Fruit fly (Drosophila melanogaster) whole organism, wandering third instar larva: ENCODE results near the gene jim.

ENCODE experiments used
- Abd-B ChIP-seq: fragments of >200 bp; optimal IDR thresholded peaks from 2 replicates; lab custom pipeline; 2017; ENCODE audit warnings: missing biosample characterization, missing genetic modification characterization
- CG32264 ChIP-seq: fragments of 200-800 bp; sonication (Bioruptor generic); optimal IDR thresholded peaks from 2 replicates; lab custom pipeline; 2016; ENCODE audit warnings: missing biosample characterization, missing genetic modification characterization
- CG9705 ChIP-seq: fragments of 200-800 bp; sonication (Bioruptor generic); optimal IDR thresholded peaks from 2 replicates; lab custom pipeline; 2018; ENCODE audit warnings: missing biosample characterization, mild to moderate bottlenecking, missing genetic modification characterization
- CrebA ChIP-seq: fragments of 200-800 bp; sonication (Bioruptor generic); optimal IDR thresholded peaks from 2 replicates; lab custom pipeline; 2016; ENCODE audit warnings: missing biosample characterization, mild to moderate bottlenecking, missing genetic modification characterization, borderline replicate concordance
- Dfd ChIP-seq: fragments of >200 bp; optimal IDR thresholded peaks from 2 replicates; lab custom pipeline; 2017; ENCODE audit warnings: missing biosample characterization, missing genetic modification characterization
- Dif ChIP-seq: fragments of 200-275, 200-300 bp; sonication (Bioruptor generic); optimal IDR thresholded peaks from 2 replicates; lab custom pipeline; 2018; ENCODE audit warnings: missing biosample characterization, missing genetic modification characterization; ENCODE audit not compliant: partially characterized antibody
- GATAd ChIP-seq: sonication (Bioruptor generic); optimal IDR thresholded peaks from 2 replicates; lab custom pipeline; 2016; ENCODE audit warnings: missing biosample characterization, missing genetic modification characterization
- HLH106 ChIP-seq: fragments of 200-800 bp; optimal IDR thresholded peaks from 3 replicates; lab custom pipeline; 2019; ENCODE audit warnings: missing biosample characterization, mild to moderate bottlenecking, missing genetic modification characterization, moderate library complexity
- Hnf4 ChIP-seq: fragments of 200-800 bp; sonication (Bioruptor generic); optimal IDR thresholded peaks from 2 replicates; lab custom pipeline; 2016; ENCODE audit warnings: missing biosample characterization, mild to moderate bottlenecking, missing genetic modification characterization
- Hr78 ChIP-seq: fragments of >200 bp; optimal IDR thresholded peaks from 2 replicates; lab custom pipeline; 2017; ENCODE audit warnings: missing biosample characterization, missing genetic modification characterization
- Hr83 ChIP-seq: fragments of 200-300 bp; sonication (Bioruptor generic); optimal IDR thresholded peaks from 2 replicates; lab custom pipeline; 2016; ENCODE audit warnings: missing biosample characterization, mild to moderate bottlenecking, missing genetic modification characterization, moderate library complexity; ENCODE audit not compliant: poor library complexity, severe bottlenecking
- Jra ChIP-seq: sonication (Bioruptor generic); optimal IDR thresholded peaks from 2 replicates; lab custom pipeline; 2016; ENCODE audit warnings: missing biosample characterization, missing genetic modification characterization
- Mio ChIP-seq: sonication (Bioruptor generic); optimal IDR thresholded peaks from 2 replicates; lab custom pipeline; 2016; ENCODE audit warnings: missing biosample characterization, missing genetic modification characterization
- Myc ChIP-seq: fragments of >200 bp; optimal IDR thresholded peaks from 2 replicates; lab custom pipeline; 2017
- N ChIP-seq: fragments of >200 bp; optimal IDR thresholded peaks from 2 replicates; lab custom pipeline; 2018; ENCODE audit warnings: missing biosample characterization, missing external identifiers, missing genetic modification characterization
- OdsH ChIP-seq: fragments of 200-800 bp; sonication (Bioruptor generic); optimal IDR thresholded peaks from 2 replicates; lab custom pipeline; 2016; ENCODE audit warnings: missing biosample characterization, mild to moderate bottlenecking, missing genetic modification characterization
- Rel ChIP-seq, 2 experiments: fragments of 200-800 bp; sonication (Bioruptor generic) in 1 of 2; optimal IDR thresholded peaks; 2 replicates in 1 of 2; 3 replicates in 1 of 2; lab custom pipeline; 2016 to 2019; ENCODE audit warnings: mild to moderate bottlenecking in 2 of 2, missing biosample characterization in 2 of 2, missing genetic modification characterization in 2 of 2, moderate library complexity in 1 of 2
- Sp1 ChIP-seq: fragments of 200-800 bp; sonication (Bioruptor generic); optimal IDR thresholded peaks from 3 replicates; lab custom pipeline; 2019; ENCODE audit warnings: missing biosample characterization, mild to moderate bottlenecking, missing genetic modification characterization, moderate library complexity
- Vsx2 ChIP-seq: fragments of 200-300, 225-300 bp; sonication (Bioruptor generic); optimal IDR thresholded peaks from 2 replicates; lab custom pipeline; 2018; ENCODE audit warnings: missing biosample characterization, missing genetic modification characterization; ENCODE audit not compliant: partially characterized antibody
- br ChIP-seq: fragments of 200-800 bp; sonication (Bioruptor generic); optimal IDR thresholded peaks from 2 replicates; lab custom pipeline; 2016; ENCODE audit warnings: missing biosample characterization, missing genetic modification characterization
- brk ChIP-seq: fragments of 200-800 bp; sonication (Bioruptor generic); optimal IDR thresholded peaks from 2 replicates; lab custom pipeline; 2016; ENCODE audit warnings: missing biosample characterization, mild to moderate bottlenecking, missing genetic modification characterization
- dl ChIP-seq, 2 experiments: fragments of 175-275, 200-275 bp in 1 of 2; fragments of 200-275 bp in 1 of 2; sonication (Bioruptor generic); optimal IDR thresholded peaks; lab custom pipeline; 2018; ENCODE audit warnings: mild to moderate bottlenecking in 2 of 2, missing biosample characterization in 2 of 2, missing genetic modification characterization in 2 of 2, moderate library complexity in 2 of 2; ENCODE audit not compliant: partially characterized antibody in 2 of 2, insufficient read depth in 1 of 2
- dmrt93B ChIP-seq: fragments of 200-800 bp; sonication (Bioruptor generic); optimal IDR thresholded peaks from 2 replicates; lab custom pipeline; 2018; ENCODE audit warnings: missing biosample characterization, mild to moderate bottlenecking, missing genetic modification characterization
- dsf ChIP-seq: sonication (Bioruptor generic); optimal IDR thresholded peaks from 2 replicates; lab custom pipeline; 2016; ENCODE audit warnings: missing biosample characterization, missing genetic modification characterization, borderline replicate concordance
- ey ChIP-seq: fragments of 200-800 bp; sonication (Bioruptor generic); optimal IDR thresholded peaks from 2 replicates; lab custom pipeline; 2016; ENCODE audit warnings: missing biosample characterization, missing genetic modification characterization
- foxo ChIP-seq, 2 experiments: fragments of 200-800 bp; sonication (Bioruptor generic); optimal IDR thresholded peaks; 2 replicates in 1 of 2; 3 replicates in 1 of 2; lab custom pipeline; 2016 to 2017; ENCODE audit warnings: missing biosample characterization in 2 of 2, missing genetic modification characterization in 2 of 2
- fru ChIP-seq: fragments of 200-800 bp; sonication (Bioruptor generic); optimal IDR thresholded peaks from 3 replicates; lab custom pipeline; 2016; ENCODE audit warnings: missing biosample characterization, mild to moderate bottlenecking, missing genetic modification characterization
- h ChIP-seq: fragments of 200-800 bp; sonication (Bioruptor generic); optimal IDR thresholded peaks from 3 replicates; lab custom pipeline; 2016; ENCODE audit warnings: missing biosample characterization, mild to moderate bottlenecking, missing genetic modification characterization
- jim ChIP-seq: fragments of 175-275, 200-325 bp; sonication (Bioruptor generic); optimal IDR thresholded peaks from 2 replicates; lab custom pipeline; 2016; ENCODE audit warnings: missing biosample characterization, mild to moderate bottlenecking, missing genetic modification characterization
- lola ChIP-seq: fragments of >200 bp; optimal IDR thresholded peaks from 2 replicates; lab custom pipeline; 2017; ENCODE audit warnings: missing biosample characterization, missing genetic modification characterization
- pan ChIP-seq: fragments of >200 bp; optimal IDR thresholded peaks from 2 replicates; lab custom pipeline; 2017
- psq ChIP-seq: fragments of 200-800 bp; sonication (Bioruptor generic); optimal IDR thresholded peaks from 3 replicates; lab custom pipeline; 2017; ENCODE audit warnings: missing biosample characterization, mild to moderate bottlenecking, missing genetic modification characterization, moderate library complexity
- rgr ChIP-seq: fragments of 200-800 bp; sonication (Bioruptor generic); optimal IDR thresholded peaks from 3 replicates; lab custom pipeline; 2016; ENCODE audit warnings: missing biosample characterization, mild to moderate bottlenecking, missing genetic modification characterization
- sage ChIP-seq: fragments of 200-800 bp; sonication (Bioruptor generic); optimal IDR thresholded peaks from 2 replicates; lab custom pipeline; 2016; ENCODE audit warnings: missing biosample characterization, mild to moderate bottlenecking, missing genetic modification characterization
- sv ChIP-seq: fragments of 200-800 bp; sonication (Bioruptor generic); optimal IDR thresholded peaks from 3 replicates; lab custom pipeline; 2016; ENCODE audit warnings: missing biosample characterization, missing genetic modification characterization
- usp ChIP-seq: fragments of >200 bp; optimal IDR thresholded peaks from 2 replicates; lab custom pipeline; 2017; ENCODE audit warnings: missing biosample characterization, missing genetic modification characterization
- woc ChIP-seq: sonication (Bioruptor generic); optimal IDR thresholded peaks from 2 replicates; lab custom pipeline; 2016; ENCODE audit warnings: missing biosample characterization, mild to moderate bottlenecking, missing genetic modification characterization

Gene jim

dm6 chr3L:22835144-22835964 lies at the start of gene jim:
jim (minus strand) TSS chr3L:22835194.
- peak; percentile 58 for TF ChIP-seq OdsH (GFP tag; lab: Kevin White, UChicago)
- peak; percentile 4 for TF ChIP-seq ey (GFP tag; lab: Kevin White, UChicago)
- TF ChIP-seq Abd-B: no peak
- TF ChIP-seq Dfd (GFP tag; lab: Kevin White, UChicago): peak; percentile 98
- TF ChIP-seq jim (GFP tag; lab: Kevin White, UChicago): peak; percentile 97
- TF ChIP-seq h: peak; percentile 87
- TF ChIP-seq Dif (GFP tag; lab: Kevin White, UChicago): peak; percentile 95
- no peak for TF ChIP-seq lola
- peak; percentile 40 for TF ChIP-seq sage (GFP tag; lab: Kevin White, UChicago)
- peak; percentile 15 for TF ChIP-seq fru (GFP tag; lab: Kevin White, UChicago)
- peak; percentile 10 for TF ChIP-seq brk (GFP tag; lab: Kevin White, UChicago)
- no peak for TF ChIP-seq dsf (GFP tag; lab: Kevin White, UChicago)
- TF ChIP-seq Rel (GFP tag; optimal IDR thresholded peaks at IDR 0.05; lab: Kevin White, UChicago): peak; percentile 68
- TF ChIP-seq Rel (tag; optimal IDR thresholded peaks at IDR 0.05; lab: Kevin White, UChicago): peak; percentile 56
- TF ChIP-seq woc (GFP tag; lab: Kevin White, UChicago): peak; percentile 5
- no peak for TF ChIP-seq Myc (lab: Kevin White, UChicago)
- TF ChIP-seq rgr (GFP tag; lab: Kevin White, UChicago): peak; percentile 63
- TF ChIP-seq foxo (GFP tag; optimal IDR thresholded peaks at IDR 0.05; lab: Kevin White, UChicago): peak in 1 of 2 experiments; percentile 59
- peak; percentile 52 for TF ChIP-seq N (GFP tag; lab: Kevin White, UChicago)
- TF ChIP-seq sv: no peak
- no peak for TF ChIP-seq pan (lab: Kevin White, UChicago)
- peak; percentile 63 to 97 for TF ChIP-seq dl (GFP tag; optimal IDR thresholded peaks at IDR 0.05; lab: Kevin White, UChicago; ENCODE audit: insufficient read depth in 1 of 2, partially characterized antibody in 2 of 2)
- peak; percentile 48 for TF ChIP-seq br (GFP tag; lab: Kevin White, UChicago)
- TF ChIP-seq dmrt93B (GFP tag; lab: Kevin White, UChicago): no peak
- no peak for TF ChIP-seq CG9705 (GFP tag; lab: Kevin White, UChicago)
- TF ChIP-seq Jra (GFP tag; lab: Kevin White, UChicago): peak; percentile 62
- peak; percentile 34 for TF ChIP-seq HLH106
- peak; percentile 57 for TF ChIP-seq Hnf4 (GFP tag; lab: Kevin White, UChicago)
- peak; percentile 95 for TF ChIP-seq psq (GFP tag; lab: Kevin White, UChicago)
- TF ChIP-seq Hr83 (GFP tag; lab: Kevin White, UChicago): peak; percentile 93
- TF ChIP-seq Sp1 (GFP tag; lab: Kevin White, UChicago): peak; percentile 68
- peak; percentile 71 for TF ChIP-seq CrebA (GFP tag; lab: Kevin White, UChicago)
- no peak for TF ChIP-seq CG32264 (GFP tag; lab: Kevin White, UChicago)
- TF ChIP-seq usp: no peak
- TF ChIP-seq Mio: no peak
- peak; percentile 71 for TF ChIP-seq Vsx2 (GFP tag; lab: Kevin White, UChicago)

dm6 chr3L:22884481-22884880 lies 49.5 kb upstream of the jim start:
- no peak for TF ChIP-seq dsf (GFP tag; lab: Kevin White, UChicago)
- TF ChIP-seq CG9705 (GFP tag; lab: Kevin White, UChicago): no peak
- TF ChIP-seq usp: no peak
- TF ChIP-seq Dfd (GFP tag; lab: Kevin White, UChicago): peak; percentile 39

dm6 chr3L:22883649-22884048 lies 48.7 kb upstream of the jim start:
- TF ChIP-seq Mio (no peak), Hnf4 (GFP tag; lab: Kevin White, UChicago) (no peak), Hr78 (GFP tag; lab: Kevin White, UChicago) (no peak), dl (GFP tag; optimal IDR thresholded peaks at IDR 0.05; lab: Kevin White, UChicago; ENCODE audit: insufficient read depth in 1 of 2, partially characterized antibody in 2 of 2) (no peak), OdsH (GFP tag; lab: Kevin White, UChicago) (no peak), brk (GFP tag; lab: Kevin White, UChicago) (no peak), Hr83 (GFP tag; lab: Kevin White, UChicago) (no peak), jim (GFP tag; lab: Kevin White, UChicago) (no peak), dsf (GFP tag; lab: Kevin White, UChicago) (no peak), GATAd (GFP tag; lab: Kevin White, UChicago) (no peak), Sp1 (GFP tag; lab: Kevin White, UChicago) (no peak), sv (no peak), woc (GFP tag; lab: Kevin White, UChicago) (no peak), Jra (GFP tag; lab: Kevin White, UChicago) (no peak), Vsx2 (GFP tag; lab: Kevin White, UChicago) (no peak), pan (lab: Kevin White, UChicago) (no peak), CG32264 (GFP tag; lab: Kevin White, UChicago) (no peak)
